Fruit fly (Drosophila melanogaster): ENCODE measurements around the gene CG42680.
A peak's percentile ranks its signal among the peaks of the same experiment; 100 is the strongest.

Gene CG42680

DNA sequence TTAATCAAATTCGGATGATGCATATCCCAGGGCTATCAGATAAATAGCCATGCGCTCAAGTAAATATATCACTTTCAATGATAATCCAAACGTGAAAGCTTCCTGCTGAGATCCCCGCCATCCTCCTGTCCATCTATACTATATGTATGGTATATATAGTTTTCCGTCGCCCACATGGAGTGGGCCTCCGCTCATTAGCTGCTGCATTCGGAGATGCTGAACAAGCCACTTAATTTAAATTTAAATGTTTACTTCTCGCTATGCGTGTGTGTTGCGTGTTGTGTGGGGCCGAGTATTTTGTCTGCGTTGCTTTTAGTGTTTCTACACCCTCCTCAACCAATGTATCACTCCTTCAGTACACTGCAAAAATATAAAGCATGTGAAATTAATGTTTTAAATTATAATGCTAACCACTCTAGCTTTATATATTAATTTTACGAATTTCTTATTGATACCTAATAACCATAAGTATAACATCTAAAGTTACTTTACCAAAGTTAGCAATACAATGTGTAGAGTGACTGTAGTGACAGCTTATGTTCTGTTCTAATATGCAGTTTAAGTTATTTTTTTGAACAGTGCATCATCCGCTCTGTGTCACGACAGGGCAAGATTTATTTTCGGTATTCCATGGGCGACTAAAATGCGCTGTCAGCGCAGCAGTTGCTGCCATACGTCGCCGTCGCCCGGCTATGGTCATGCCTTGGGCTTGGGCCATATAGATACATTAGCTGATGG lies 41.2 kb downstream of the CG42680 start (continued):
- TF ChIP-seq sens (GFP tag), result peak; percentile 98
- TF ChIP-seq ind (GFP tag; optimal IDR thresholded peaks at IDR 0.05), result peak; percentile 78
- peak; percentile 62; the same call in 1 of the 2 replicates for TF ChIP-seq CG4360 (GFP tag; IDR thresholded peaks at IDR 0.05)
- peak; percentile 29 for TF ChIP-seq Myb (GFP tag; optimal IDR thresholded peaks at IDR 0.05)
- TF ChIP-seq Atf6 (GFP tag; IDR thresholded peaks at IDR 0.05), result no peak; the same call in 1 of the 2 replicates
- no peak for TF ChIP-seq cas (GFP tag; IDR thresholded peaks at IDR 0.05)
- no peak for TF ChIP-seq Opbp (GFP tag; IDR thresholded peaks at IDR 0.05; ENCODE audit: partially characterized antibody)
- TF ChIP-seq CG31365 (tag; optimal IDR thresholded peaks at IDR 0.05), result peak; percentile 45
- peak; percentile 69 for TF ChIP-seq CG11723 (GFP tag; optimal IDR thresholded peaks at IDR 0.05)
- peak; percentile 50 for TF ChIP-seq stwl (tag; optimal IDR thresholded peaks at IDR 0.05)
- TF ChIP-seq mld (GFP tag; IDR thresholded peaks at IDR 0.05; ENCODE audit: partially characterized antibody), result no peak
- TF ChIP-seq Abd-B (GFP tag; optimal IDR thresholded peaks at IDR 0.05), result peak; percentile 87
- TF ChIP-seq Nf-YC (tag; optimal IDR thresholded peaks at IDR 0.05), result peak; percentile 73
- TF ChIP-seq Drgx (GFP tag; IDR thresholded peaks at IDR 0.05), result peak; percentile 69
- no peak for TF ChIP-seq HLH4C (GFP tag; IDR thresholded peaks at IDR 0.05; ENCODE audit: partially characterized antibody)
- peak; percentile 67 for TF ChIP-seq kah (GFP tag; optimal IDR thresholded peaks at IDR 0.05)
- peak; percentile 96 for TF ChIP-seq phol (tag; optimal IDR thresholded peaks at IDR 0.05)
- peak; percentile 55 for TF ChIP-seq CG1792 (GFP tag; optimal IDR thresholded peaks at IDR 0.05)
- no peak for TF ChIP-seq ato (GFP tag; IDR thresholded peaks at IDR 0.05; ENCODE audit: partially characterized antibody)
- TF ChIP-seq Blimp-1 (GFP tag; optimal IDR thresholded peaks at IDR 0.05), result peak; percentile 93
- TF ChIP-seq CG17361 (GFP tag; IDR thresholded peaks at IDR 0.05), result peak; percentile 93
- peak; percentile 84 for TF ChIP-seq CG13775 (GFP tag; optimal IDR thresholded peaks at IDR 0.05)
- no peak for TF ChIP-seq ftz-f1 (GFP tag; optimal IDR thresholded peaks at IDR 0.05)
- peak; percentile 71 for TF ChIP-seq CG6683 (GFP tag; optimal IDR thresholded peaks at IDR 0.05)
- peak; percentile 67 for TF ChIP-seq CG14441 (GFP tag; IDR thresholded peaks at IDR 0.05)
- peak; percentile 79 for TF ChIP-seq sisA (GFP tag; IDR thresholded peaks at IDR 0.05)
- TF ChIP-seq org-1 (GFP tag; optimal IDR thresholded peaks at IDR 0.05), result peak; percentile 88
- no peak for TF ChIP-seq nerfin-2 (GFP tag; IDR thresholded peaks at IDR 0.05; ENCODE audit: partially characterized antibody)
- TF ChIP-seq Six4 (GFP tag; optimal IDR thresholded peaks at IDR 0.05), result peak; percentile 94
- peak; percentile 80 for TF ChIP-seq ttk (GFP tag; IDR thresholded peaks at IDR 0.05)
- TF ChIP-seq crp (GFP tag; optimal IDR thresholded peaks at IDR 0.05), result peak in 1 of 2 experiments; percentile 38
- peak; percentile 71 for TF ChIP-seq TFAM (GFP tag; optimal IDR thresholded peaks at IDR 0.05)
- TF ChIP-seq vvl (GFP tag; IDR thresholded peaks at IDR 0.05), result peak; percentile 88
- no peak for TF ChIP-seq CG3163 (GFP tag; optimal IDR thresholded peaks at IDR 0.05)
- TF ChIP-seq CG3847 (GFP tag; IDR thresholded peaks at IDR 0.05), result peak; percentile 31
- TF ChIP-seq Max (GFP tag; optimal IDR thresholded peaks at IDR 0.05), result peak; percentile 77
- peak; percentile 55 for TF ChIP-seq CG11398 (GFP tag; optimal IDR thresholded peaks at IDR 0.05)
- TF ChIP-seq CG18764 (GFP tag; optimal IDR thresholded peaks at IDR 0.05), result peak; percentile 80
- TF ChIP-seq Dek (tag; optimal IDR thresholded peaks at IDR 0.05), result peak; percentile 75
- TF ChIP-seq sob (GFP tag; IDR thresholded peaks at IDR 0.05), result peak; percentile 75
- peak; percentile 53 for TF ChIP-seq HLH54F (GFP tag; optimal IDR thresholded peaks at IDR 0.05)
- peak; percentile 82 for TF ChIP-seq odd (GFP tag; optimal IDR thresholded peaks at IDR 0.05)
- peak; percentile 62 for TF ChIP-seq sug (tag; optimal IDR thresholded peaks at IDR 0.05)
- peak; percentile 74 for TF ChIP-seq CG8944 (GFP tag; optimal IDR thresholded peaks at IDR 0.05)
- TF ChIP-seq Dad (GFP tag; optimal IDR thresholded peaks at IDR 0.05), result peak; percentile 62
- peak; percentile 92 for TF ChIP-seq row (GFP tag; IDR thresholded peaks at IDR 0.05)
- TF ChIP-seq pb (GFP tag; optimal IDR thresholded peaks at IDR 0.05), result peak; percentile 60
- peak; percentile 11 for TF ChIP-seq CG9797 (GFP tag; optimal IDR thresholded peaks at IDR 0.05)
- peak; percentile 68 for TF ChIP-seq CG6654 (GFP tag; optimal IDR thresholded peaks at IDR 0.05)
